Fruit fly (Drosophila melanogaster): ENCODE results near the gene Obp83ef.

The Obp83ef gene

DNA sequence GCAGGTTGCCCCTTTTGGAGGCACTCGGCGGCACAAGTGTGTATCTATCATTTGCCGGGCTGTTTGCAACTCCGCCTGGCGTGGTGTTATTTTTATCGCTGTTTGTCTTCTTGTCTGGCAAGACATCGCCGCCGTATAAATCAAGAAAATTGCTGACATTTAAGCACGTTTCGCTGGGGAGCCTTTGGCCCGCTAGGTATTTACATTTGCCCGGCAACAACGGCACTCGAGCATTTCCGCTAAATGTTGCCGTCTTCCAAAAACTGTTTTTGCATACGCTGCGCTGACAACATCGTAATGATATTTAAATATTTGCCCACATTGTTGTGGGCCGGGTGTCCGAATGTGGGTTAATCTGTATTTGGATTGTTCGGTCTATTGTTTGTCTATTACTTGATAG, 12.5 kb downstream of the Obp83ef start:
- TF ChIP-seq CG17801 (GFP tag; optimal IDR thresholded peaks at IDR 0.05; ENCODE audit: partially characterized antibody) = no peak

DNA sequence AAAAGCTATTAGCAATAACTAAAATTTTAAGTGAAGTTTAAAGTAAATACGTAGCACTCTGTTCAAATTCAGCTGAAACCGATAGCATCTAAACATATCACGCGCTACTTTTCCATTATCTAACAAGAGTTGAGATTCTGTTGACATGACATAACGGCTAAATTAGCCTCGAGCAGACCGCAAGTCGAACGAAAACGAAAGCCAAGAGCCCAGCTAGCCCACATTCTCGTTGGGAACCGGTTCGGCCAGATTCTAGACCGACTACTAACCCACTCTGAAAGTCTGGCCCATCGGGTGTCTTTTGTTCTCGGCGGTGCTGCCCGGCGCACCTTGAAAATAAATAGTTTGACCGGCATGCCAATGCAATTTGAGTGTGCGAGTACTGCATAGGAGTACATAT, 13.8 kb downstream of the Obp83ef start:
- TF ChIP-seq CG17801 (GFP tag; optimal IDR thresholded peaks at IDR 0.05; ENCODE audit: partially characterized antibody) = no peak

DNA sequence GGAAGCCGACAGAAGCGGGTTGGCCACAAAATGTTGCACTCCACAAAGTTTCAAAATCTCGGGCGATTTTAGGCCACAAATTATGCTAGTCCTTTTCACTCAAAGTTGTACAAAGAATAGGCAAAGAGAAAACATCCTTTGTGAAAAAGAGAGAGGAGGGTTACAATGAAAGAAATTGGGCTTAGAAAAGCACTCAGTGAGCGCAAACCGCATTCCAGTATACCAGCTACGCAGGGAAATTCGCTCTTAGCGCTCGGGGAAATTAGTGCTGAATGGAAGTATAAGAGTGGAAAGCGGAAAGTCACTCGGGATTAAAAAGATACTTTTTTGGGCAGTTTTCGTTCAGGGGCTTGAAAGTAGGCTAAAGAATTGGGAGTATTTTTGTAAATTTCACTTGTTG, 28.7 kb downstream of the Obp83ef start:
- no peak for TF ChIP-seq CG17801 (GFP tag; optimal IDR thresholded peaks at IDR 0.05; ENCODE audit: partially characterized antibody)

DNA sequence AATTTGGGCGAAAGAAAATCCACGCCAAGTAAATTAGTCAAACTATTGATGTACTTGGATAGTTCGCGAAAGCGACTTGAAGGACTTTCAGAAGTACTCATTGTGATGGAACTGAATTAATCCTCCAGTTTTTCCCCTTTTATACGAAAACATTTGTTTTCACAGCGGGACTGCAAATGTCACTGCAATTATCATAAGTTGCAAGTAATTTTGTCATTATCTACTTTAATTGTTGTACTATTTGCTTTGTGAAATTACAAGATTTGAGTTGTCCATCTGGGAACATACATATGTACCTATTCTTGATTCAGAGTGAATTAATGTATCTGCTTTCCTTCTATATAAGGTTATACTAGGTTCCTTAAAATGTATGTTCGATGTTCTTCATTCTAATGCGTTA, 32.7 kb downstream of the Obp83ef start, which contains the start of gene Or83c:
Or83c (minus strand) TSS at position 101 of the 400 bp plus-strand sequence.
- no peak for TF ChIP-seq CG17801 (GFP tag; optimal IDR thresholded peaks at IDR 0.05; ENCODE audit: partially characterized antibody)

Measured in ovary, adult (tissue).